Fruit fly (Drosophila melanogaster) ovary, adult (tissue): ENCODE measurements around the gene GatA.

Source experiments
- CG17801 ChIP-seq: fragments of 200-800 bp; optimal IDR thresholded peaks from 2 replicates; lab custom pipeline; 2019; ENCODE audit warnings: missing biosample characterization, mild to moderate bottlenecking, missing genetic modification characterization, moderate library complexity; ENCODE audit not compliant: partially characterized antibody

The GatA gene

dm6 chr3R:19028758-19029157 is at the start of gene GatA, which contains the start of gene P5cr:
GatA (minus strand) TSS chr3R:19028857.
P5cr (plus strand) TSS chr3R:19028931.
- peak; percentile 74 for TF ChIP-seq CG17801 (GFP tag; lab: Kevin White, UChicago)

- TF ChIP-seq CG17801 (GFP tag; lab: Kevin White, UChicago) = no peak
Observed at dm6 chr3R:19077856-19078255, 49.2 kb upstream of the GatA start.

DNA sequence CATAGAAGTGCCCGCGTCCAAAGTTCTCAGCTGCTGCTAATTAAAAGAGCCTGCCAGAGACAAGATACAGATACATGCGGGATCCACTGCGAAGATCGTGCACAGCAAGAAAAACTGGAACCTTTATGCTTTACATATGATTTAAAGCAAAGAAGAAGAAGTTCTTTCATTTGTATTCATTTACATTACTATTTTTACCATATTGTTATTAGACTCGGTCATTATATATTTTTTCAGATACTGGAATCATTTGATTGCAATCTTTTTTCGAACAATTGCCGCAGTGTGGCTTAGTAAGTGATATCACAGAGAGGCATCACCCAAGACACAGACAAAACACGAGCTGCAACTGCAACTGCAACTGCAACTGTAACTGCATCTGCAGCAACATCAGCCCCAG is 46.5 kb upstream of the GatA start:
- TF ChIP-seq CG17801 (GFP tag; lab: Kevin White, UChicago) = no peak

- no peak for TF ChIP-seq CG17801 (GFP tag; lab: Kevin White, UChicago)
Observed at dm6 chr3R:19074207-19074606, 45.5 kb upstream of the GatA start.

dm6 chr3R:19073002-19073401 is 44.3 kb upstream of the GatA start:
- TF ChIP-seq CG17801 (GFP tag; lab: Kevin White, UChicago) = peak; percentile 69

DNA sequence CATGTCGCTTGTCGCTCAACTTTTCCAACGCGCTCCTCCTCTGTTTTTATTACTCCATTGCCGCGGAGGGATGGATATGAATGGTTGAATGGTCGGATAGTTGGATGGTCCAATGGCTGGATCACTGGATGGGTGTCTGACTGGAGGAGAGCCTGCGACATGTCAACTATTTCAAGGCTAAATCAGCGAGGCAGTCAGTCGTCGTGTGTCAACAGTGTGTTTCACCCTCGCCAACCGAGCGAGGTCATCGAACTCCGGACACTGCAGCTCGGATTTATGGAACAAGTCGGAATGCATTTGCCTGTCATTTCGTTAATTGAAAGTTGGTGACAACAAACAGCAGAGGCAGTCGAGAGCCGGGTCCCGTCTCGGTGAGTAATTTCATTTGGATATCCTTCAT is 43.3 kb upstream of the GatA start:
- no peak for TF ChIP-seq CG17801 (GFP tag; lab: Kevin White, UChicago)

DNA sequence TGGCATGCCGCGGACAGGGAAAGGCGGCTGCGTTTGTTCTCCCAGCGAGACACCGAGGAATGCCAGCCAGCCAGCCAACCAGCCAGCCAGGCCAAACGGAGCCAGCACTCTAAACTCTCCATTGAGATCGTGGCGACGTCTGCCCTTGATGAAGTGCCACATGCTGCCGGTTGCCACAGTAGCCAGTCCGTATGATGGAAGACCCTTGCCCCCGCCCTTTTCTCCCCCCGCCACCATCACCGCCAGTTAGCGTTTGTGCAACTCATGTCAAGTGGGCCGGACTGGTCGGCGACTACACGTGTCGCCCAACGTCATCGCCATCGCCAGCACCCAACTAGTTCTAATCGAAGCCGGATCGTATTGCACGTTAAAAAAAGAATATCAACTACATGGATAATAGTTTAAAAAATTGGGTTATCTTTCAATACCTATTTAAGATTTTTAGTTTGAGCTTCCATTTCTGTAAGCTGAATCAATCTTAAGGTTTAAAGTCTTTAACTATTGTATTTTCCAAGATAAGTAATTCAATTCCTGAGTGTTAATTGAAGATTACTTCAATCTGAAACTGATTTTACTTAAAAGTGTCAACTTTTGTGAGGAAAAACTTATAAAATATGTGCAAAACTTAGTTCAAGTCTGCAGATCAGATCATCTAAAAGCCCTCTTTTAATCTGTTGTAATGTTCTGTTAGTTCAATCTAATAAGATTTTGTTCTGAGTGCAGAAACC is 41.7 kb upstream of the GatA start:
- TF ChIP-seq CG17801 (GFP tag; lab: Kevin White, UChicago) = no peak

- TF ChIP-seq CG17801 (GFP tag; lab: Kevin White, UChicago) = no peak
Observed at dm6 chr3R:19069740-19070139, 41.1 kb upstream of the GatA start.

- TF ChIP-seq CG17801 (GFP tag; lab: Kevin White, UChicago) = no peak
Observed at dm6 chr3R:19067876-19068406, 39.3 kb upstream of the GatA start.

- TF ChIP-seq CG17801 (GFP tag; lab: Kevin White, UChicago) = no peak
Observed at dm6 chr3R:19066965-19067614, 38.4 kb upstream of the GatA start.

DNA sequence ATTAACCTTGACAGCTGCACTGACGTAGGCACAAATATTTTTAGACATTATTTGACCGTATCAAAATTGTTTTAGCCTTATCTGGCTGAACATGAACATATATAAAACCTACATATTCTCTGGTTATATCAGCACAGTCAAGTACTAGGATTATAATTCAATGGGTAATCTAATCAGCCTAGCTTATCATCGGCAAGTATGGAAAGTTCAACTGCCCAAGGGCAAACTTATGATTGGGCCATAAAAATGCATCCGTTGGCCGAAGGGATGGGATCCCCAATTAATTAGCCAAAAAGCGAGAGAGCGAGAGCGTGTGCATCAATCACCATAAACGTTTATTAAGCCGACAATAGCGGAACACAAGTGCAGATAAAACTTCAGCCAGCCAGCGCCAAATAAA is 36.8 kb upstream of the GatA start:
- TF ChIP-seq CG17801 (GFP tag; lab: Kevin White, UChicago) = no peak

- no peak for TF ChIP-seq CG17801 (GFP tag; lab: Kevin White, UChicago)
Observed at dm6 chr3R:19064037-19064664, 35.5 kb upstream of the GatA start.

DNA sequence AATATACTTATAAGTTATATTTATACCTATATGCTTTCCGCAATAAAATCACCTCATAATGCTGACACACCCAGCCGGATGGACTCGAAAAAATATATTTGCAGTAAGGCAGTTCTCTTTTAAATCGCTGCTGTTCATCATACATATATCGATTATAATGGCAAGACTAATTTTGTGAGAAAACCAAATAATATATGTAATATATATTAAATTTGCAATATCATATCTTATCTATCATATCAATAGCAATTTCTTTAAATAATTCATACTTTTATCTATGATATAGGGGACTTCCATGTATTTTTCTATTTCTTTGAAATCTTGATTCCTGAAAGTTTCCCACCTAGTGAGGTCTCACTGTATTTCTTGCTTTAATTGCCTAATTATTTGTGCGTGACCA is 33.9 kb upstream of the GatA start:
- TF ChIP-seq CG17801 (GFP tag; lab: Kevin White, UChicago) = no peak

dm6 chr3R:19060173-19060572 is 31.5 kb upstream of the GatA start:
- no peak for TF ChIP-seq CG17801 (GFP tag; lab: Kevin White, UChicago)

DNA sequence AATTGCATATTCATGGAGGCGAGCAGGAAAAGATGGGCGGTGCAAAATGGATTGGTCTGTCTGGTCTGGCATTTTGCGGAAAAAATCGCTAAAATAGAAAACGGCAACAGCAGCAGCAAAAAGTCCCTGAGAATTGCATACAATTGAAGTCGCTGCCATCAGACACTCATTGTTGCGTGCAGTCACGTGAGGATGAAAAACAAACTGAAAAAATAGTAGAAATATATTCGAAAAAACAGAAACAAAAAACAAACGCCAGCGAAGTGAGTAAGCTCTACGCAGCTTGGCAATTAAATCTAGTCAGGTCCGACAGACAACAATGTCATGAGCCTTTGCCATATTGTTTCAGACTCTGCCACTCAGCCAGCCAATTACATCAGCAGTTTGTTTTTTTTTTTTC is 30.6 kb upstream of the GatA start:
- TF ChIP-seq CG17801 (GFP tag; lab: Kevin White, UChicago) = no peak
